Worm (Caenorhabditis elegans) whole organism, midembryonic: ENCODE data around the gene F25B5.5.
A peak's percentile ranks its signal among the peaks of the same experiment; 100 is the strongest.

Experiments used
- T22C8.4 ChIP-seq: fragments of 200-800 bp; sonication (Bioruptor generic); IDR thresholded peaks from 2 replicates; pipeline ENCODE4 v1.3.6; 2022; ENCODE audit warnings: missing genetic modification characterization, missing compliant biosample characterization
- cog-1 ChIP-seq: sonication (generic microtip); optimal IDR thresholded peaks from 2 replicates; lab custom pipeline; 2016; ENCODE audit warnings: missing genetic modification characterization, missing compliant biosample characterization
- flt-1 ChIP-seq: fragments of 200-800 bp; sonication (Bioruptor generic); IDR thresholded peaks from 2 replicates; pipeline ENCODE4 v1.3.6; 2022; ENCODE audit warnings: missing genetic modification characterization, missing compliant biosample characterization
- klf-2 ChIP-seq: fragments of 200-800 bp; sonication (Bioruptor generic); conservative IDR thresholded peaks from 2 replicates; pipeline ENCODE4 v1.3.6; 2022; ENCODE audit warnings: missing genetic modification reagents, missing genetic modification characterization, missing compliant biosample characterization
- med-1 ChIP-seq: sonication (generic microtip); optimal IDR thresholded peaks from 2 replicates; lab custom pipeline; 2017; ENCODE audit warnings: missing genetic modification characterization, mild to moderate bottlenecking, missing compliant biosample characterization, antibody characterized with exemption, missing genetic modification reagents; ENCODE audit not compliant: insufficient read depth
- ref-1 ChIP-seq: fragments of 200-800 bp; sonication (Bioruptor generic); conservative IDR thresholded peaks from 2 replicates; pipeline ENCODE4 v1.3.6; 2022; ENCODE audit warnings: missing genetic modification reagents, missing genetic modification characterization, missing compliant biosample characterization
- tab-1 ChIP-seq: fragments of 200-800 bp; sonication (Bioruptor generic); IDR thresholded peaks from 2 replicates; pipeline ENCODE4 v1.3.6; 2022; ENCODE audit warnings: missing genetic modification characterization, missing compliant biosample characterization
- ztf-23 ChIP-seq: fragments of 200-800 bp; sonication (Bioruptor generic); IDR thresholded peaks from 2 replicates; pipeline ENCODE4 v1.3.6; 2022; ENCODE audit warnings: missing genetic modification reagents, missing genetic modification characterization, missing compliant biosample characterization
- ztf-29 ChIP-seq: fragments of 200-800 bp; sonication (Bioruptor generic); IDR thresholded peaks from 2 replicates; pipeline ENCODE4 v1.3.6; 2022; ENCODE audit warnings: missing genetic modification reagents, missing genetic modification characterization, missing compliant biosample characterization

F25B5.5 gene

DNA sequence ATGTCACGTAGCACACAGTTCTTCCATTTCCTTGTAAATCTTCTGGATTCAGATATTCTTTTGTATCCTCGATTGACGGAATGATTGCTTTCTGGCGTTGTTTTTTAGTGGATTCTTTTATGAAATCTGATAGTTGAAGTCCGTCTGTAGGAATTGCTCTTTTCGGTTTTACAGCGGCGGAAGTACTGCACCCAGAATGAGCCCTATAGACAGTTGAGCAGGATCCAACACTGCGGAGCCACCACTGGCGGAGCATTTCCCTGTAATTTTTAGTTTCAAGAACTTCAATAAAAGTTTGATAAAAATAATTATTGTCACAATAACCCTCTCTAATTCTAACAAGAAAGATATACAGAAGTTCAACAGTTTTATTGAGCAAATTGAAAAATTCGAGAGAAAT lies at the start of gene F25B5.5:
F25B5.5 (minus strand) TSS at position 260 of the 400 bp plus-strand sequence.
- TF ChIP-seq med-1 (GFP tag; lab: Kevin White, UChicago), result no peak
- no peak for TF ChIP-seq ref-1
- TF ChIP-seq flt-1 (GFP tag; lab: Robert Waterston, UW), result no peak
- no peak for TF ChIP-seq ztf-29 (GFP tag; lab: Robert Waterston, UW)
- TF ChIP-seq klf-2 (GFP tag; lab: Robert Waterston, UW), result no peak
- TF ChIP-seq ztf-23 (GFP tag; lab: Robert Waterston, UW), result no peak
- TF ChIP-seq T22C8.4 (GFP tag; lab: Robert Waterston, UW), result no peak

DNA sequence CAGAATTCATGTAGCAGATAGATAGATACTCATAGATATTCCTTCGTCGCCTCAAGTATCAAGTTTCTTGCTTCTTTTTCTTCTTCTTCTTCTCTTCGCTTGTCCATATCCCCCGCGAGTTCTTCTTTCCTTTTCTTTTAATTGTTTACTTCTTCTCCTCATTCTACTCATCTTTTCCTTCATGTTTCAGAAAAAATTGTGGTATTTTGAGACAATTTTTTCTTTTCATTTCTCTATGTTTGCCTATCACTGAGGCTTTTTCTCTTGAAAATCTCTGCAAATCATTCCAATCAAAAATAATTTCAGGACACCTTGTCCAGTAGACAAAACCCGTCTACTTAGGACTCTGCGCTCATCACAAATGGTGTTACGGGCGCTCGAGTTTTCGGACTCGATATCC lies 47.0 kb upstream of the F25B5.5 start, which contains the start of gene T04C9.1:
T04C9.1 (plus strand) TSS at position 301 of the 400 bp plus-strand sequence.
- TF ChIP-seq ztf-29 (GFP tag; lab: Robert Waterston, UW) (no peak), cog-1 (no peak), med-1 (GFP tag; lab: Kevin White, UChicago) (no peak), T22C8.4 (GFP tag; lab: Robert Waterston, UW) (no peak), flt-1 (GFP tag; lab: Robert Waterston, UW) (no peak), ref-1 (no peak), klf-2 (GFP tag; lab: Robert Waterston, UW) (no peak), tab-1 (GFP tag; lab: Robert Waterston, UW) (no peak), ztf-23 (GFP tag; lab: Robert Waterston, UW) (no peak)

DNA sequence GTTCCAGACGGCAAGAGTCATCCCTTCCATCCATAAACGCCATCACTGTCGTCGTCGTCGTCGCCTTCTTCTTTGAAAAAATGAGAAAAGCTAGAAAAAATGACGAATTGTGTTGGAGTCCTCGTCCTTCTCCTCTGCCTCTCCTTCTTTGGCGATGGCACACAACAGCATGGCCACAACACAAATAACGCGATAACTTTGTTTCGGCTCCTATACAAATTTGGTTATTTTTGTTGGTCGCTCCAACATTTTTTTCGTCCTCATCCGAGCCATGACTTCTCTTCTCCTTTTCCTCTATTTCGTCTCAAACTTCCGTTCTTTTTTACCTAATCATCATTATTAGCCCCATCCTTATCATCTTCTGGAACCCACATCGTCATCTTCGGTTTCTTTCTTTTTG lies 46.1 kb upstream of the F25B5.5 start:
- no peak for TF ChIP-seq ztf-29 (GFP tag; lab: Robert Waterston, UW)
- TF ChIP-seq flt-1 (GFP tag; lab: Robert Waterston, UW), result 0 out of 2 replicates have a peak, but pooled peaks have one; percentile 37
- TF ChIP-seq ref-1, result no peak
- no peak for TF ChIP-seq klf-2 (GFP tag; lab: Robert Waterston, UW)
- no peak for TF ChIP-seq ztf-23 (GFP tag; lab: Robert Waterston, UW)
- no peak for TF ChIP-seq tab-1 (GFP tag; lab: Robert Waterston, UW)

DNA sequence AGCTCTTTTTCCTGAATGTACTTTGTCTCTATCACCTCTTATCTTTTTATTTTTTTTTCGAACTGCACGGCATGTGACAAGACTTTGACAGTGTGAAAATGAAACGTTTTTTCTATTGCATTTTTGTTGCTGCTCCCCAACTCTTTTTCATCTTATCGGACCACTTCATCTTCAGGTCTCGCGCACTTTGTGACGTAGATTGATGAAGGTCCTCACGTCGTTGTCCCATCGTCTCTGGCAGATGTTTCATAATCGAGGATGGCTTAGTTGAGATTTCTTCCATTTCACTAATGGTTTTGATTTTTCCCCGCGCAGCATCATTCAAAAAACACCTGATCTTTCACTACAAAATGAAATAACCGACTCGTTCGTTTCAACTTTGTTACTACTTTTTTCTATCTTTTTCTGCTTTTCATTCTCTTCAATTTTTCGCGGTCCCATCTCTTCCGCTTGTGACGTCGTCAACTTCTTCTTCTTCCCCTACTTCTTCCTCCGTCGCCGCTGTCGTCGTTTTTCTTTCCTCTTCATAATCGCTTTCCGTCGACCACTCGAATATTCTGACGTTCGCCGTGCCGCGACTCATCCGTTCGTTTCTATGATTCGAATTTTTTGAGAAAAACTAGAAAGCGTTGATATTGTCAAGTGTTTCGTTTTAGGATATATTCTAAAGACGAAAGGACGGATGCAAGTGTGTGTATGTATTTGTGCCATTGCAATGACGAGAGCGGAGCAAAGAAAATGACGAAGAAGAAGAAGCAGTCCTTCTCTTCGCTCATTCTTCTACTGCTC lies 45.4 kb upstream of the F25B5.5 start, which contains the start of gene T04C9.2:
T04C9.2 (plus strand) TSS at position 739 of the 789 bp plus-strand sequence.
- TF ChIP-seq med-1 (GFP tag; lab: Kevin White, UChicago) (no peak), ztf-23 (GFP tag; lab: Robert Waterston, UW) (no peak), tab-1 (GFP tag; lab: Robert Waterston, UW) (no peak), ztf-29 (GFP tag; lab: Robert Waterston, UW) (no peak), flt-1 (GFP tag; lab: Robert Waterston, UW) (no peak), klf-2 (GFP tag; lab: Robert Waterston, UW) (no peak), cog-1 (no peak), T22C8.4 (GFP tag; lab: Robert Waterston, UW) (no peak), ref-1 (no peak)

DNA sequence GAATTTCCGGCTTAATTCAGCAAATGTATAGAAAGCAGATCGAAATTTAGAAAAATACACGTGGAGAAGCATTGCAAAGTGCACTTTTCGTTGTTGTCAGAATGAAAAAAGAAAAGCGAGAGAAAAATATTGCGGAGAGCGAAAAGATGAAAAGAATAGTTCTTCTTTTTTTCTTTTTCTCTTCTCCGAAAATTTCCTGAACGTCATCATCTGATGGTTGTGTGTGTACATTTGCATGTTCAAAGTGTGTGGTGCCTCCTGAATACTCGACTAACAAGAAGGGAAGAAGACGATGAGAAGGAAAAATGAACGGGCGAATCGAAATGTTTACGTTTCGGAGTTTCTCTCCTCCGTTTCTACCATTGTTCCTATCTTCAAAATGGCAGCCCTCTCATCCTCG lies 44.2 kb upstream of the F25B5.5 start:
- no peak for TF ChIP-seq flt-1 (GFP tag; lab: Robert Waterston, UW)
- no peak for TF ChIP-seq ztf-23 (GFP tag; lab: Robert Waterston, UW)
- no peak for TF ChIP-seq tab-1 (GFP tag; lab: Robert Waterston, UW)
- no peak for TF ChIP-seq klf-2 (GFP tag; lab: Robert Waterston, UW)
- TF ChIP-seq med-1 (GFP tag; lab: Kevin White, UChicago), result no peak
- TF ChIP-seq T22C8.4 (GFP tag; lab: Robert Waterston, UW), result no peak
- no peak for TF ChIP-seq ref-1
- TF ChIP-seq ztf-29 (GFP tag; lab: Robert Waterston, UW), result no peak
- TF ChIP-seq cog-1, result no peak

DNA sequence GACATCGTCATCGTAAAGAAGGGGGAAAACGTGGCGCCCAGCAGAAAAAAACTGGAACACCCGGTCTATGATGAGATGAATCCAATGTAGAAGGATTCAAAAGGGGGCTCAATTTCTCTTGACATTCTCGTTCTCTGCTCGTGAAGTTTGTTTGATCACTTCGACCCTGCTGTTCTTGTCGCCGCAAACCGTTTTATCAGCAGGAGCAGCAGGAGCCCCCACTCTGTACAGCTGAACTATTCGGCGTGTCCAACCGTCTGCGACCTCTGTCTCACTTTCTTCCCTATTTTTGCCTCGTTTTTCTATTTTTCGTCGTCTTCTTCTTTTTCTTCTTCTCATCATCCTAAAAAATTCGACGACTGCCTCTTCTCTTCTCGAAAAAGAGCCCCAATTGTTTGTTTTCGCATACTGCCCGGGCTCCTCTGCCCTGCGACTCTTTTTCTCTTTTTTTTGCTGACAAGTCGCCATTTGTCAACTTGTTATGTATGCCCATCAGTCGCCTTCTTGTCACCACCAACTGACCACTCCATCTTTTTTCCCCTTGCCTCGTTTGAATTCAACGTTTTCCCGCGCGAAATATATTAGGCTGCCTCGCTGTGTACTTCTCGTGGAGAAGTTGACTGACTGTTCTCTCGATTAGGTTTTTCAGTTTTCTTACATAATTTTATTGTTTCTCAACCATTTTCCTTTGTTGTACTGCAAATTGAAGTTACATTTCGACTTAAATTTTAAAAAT lies 43.2 kb upstream of the F25B5.5 start:
- TF ChIP-seq klf-2 (GFP tag; lab: Robert Waterston, UW) (no peak), med-1 (GFP tag; lab: Kevin White, UChicago) (no peak), ref-1 (no peak), ztf-23 (GFP tag; lab: Robert Waterston, UW) (no peak), T22C8.4 (GFP tag; lab: Robert Waterston, UW) (no peak), ztf-29 (GFP tag; lab: Robert Waterston, UW) (no peak), tab-1 (GFP tag; lab: Robert Waterston, UW) (no peak), cog-1 (no peak), flt-1 (GFP tag; lab: Robert Waterston, UW) (no peak)

DNA sequence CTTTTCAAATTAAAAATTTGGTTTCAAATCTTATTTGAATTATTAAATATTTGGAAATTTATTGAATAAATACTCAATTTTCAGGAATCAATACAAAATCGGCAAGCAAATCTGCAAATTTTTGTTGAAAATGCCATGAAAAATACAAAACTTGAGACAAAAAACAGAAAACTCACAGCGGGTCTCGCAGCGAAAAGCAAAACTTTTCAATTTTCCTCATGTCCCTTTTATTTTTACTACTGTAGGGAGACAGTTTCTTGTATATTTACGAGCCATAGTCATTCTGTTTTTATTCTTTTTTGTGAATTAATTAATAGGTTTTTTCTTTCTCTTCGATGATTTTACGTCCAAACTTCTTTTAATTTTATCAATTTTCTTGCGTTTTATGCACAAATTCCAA lies 42.5 kb upstream of the F25B5.5 start:
- TF ChIP-seq med-1 (GFP tag; lab: Kevin White, UChicago) (no peak), ztf-29 (GFP tag; lab: Robert Waterston, UW) (no peak), ztf-23 (GFP tag; lab: Robert Waterston, UW) (no peak), cog-1 (no peak), flt-1 (GFP tag; lab: Robert Waterston, UW) (no peak), ref-1 (no peak), T22C8.4 (GFP tag; lab: Robert Waterston, UW) (no peak), tab-1 (GFP tag; lab: Robert Waterston, UW) (no peak), klf-2 (GFP tag; lab: Robert Waterston, UW) (no peak)

DNA sequence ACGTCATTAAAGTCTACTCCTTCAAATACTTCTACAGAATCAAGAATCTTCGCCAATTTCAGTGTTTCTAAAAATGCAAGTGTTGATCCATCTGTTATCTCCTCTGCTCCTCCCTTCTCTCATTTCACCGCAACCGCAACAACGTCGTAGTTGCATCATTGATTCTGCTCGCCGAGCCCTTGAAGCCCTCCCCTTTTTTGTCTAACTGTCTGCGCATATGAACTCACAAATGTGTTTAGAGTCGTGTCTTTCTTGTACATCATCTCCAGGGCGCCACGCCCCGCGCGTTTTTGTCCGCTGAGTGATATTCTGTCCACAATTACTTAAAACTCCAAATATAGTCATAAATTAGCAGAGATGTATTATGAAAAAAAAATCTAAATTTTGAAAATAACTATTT lies 42.1 kb upstream of the F25B5.5 start:
- TF ChIP-seq ztf-29 (GFP tag; lab: Robert Waterston, UW) (no peak), tab-1 (GFP tag; lab: Robert Waterston, UW) (no peak), ztf-23 (GFP tag; lab: Robert Waterston, UW) (no peak), T22C8.4 (GFP tag; lab: Robert Waterston, UW) (no peak), med-1 (GFP tag; lab: Kevin White, UChicago) (no peak), cog-1 (no peak), ref-1 (no peak), klf-2 (GFP tag; lab: Robert Waterston, UW) (no peak), flt-1 (GFP tag; lab: Robert Waterston, UW) (no peak)
